Fruit fly (Drosophila melanogaster) whole organism, prepupa: ENCODE data around the gene CG31473.

Experiments
- Blimp-1 ChIP-seq: fragments of 200-800 bp; sonication (Bioruptor generic); optimal IDR thresholded peaks from 3 replicates; lab custom pipeline; 2017; ENCODE audit warnings: missing biosample characterization, missing genetic modification characterization, mild to moderate bottlenecking, moderate library complexity, missing genetic modification reagents
- CG10669 ChIP-seq: fragments of 200-800 bp; sonication (Bioruptor generic); optimal IDR thresholded peaks from 3 replicates; lab custom pipeline; 2018; ENCODE audit warnings: missing biosample characterization, mild to moderate bottlenecking, missing genetic modification characterization, moderate library complexity
- CG11294 ChIP-seq: fragments of 200-800 bp; sonication (Bioruptor generic); IDR thresholded peaks from 2 replicates; pipeline ENCODE4 v1.3.6; 2022; ENCODE audit warnings: missing biosample characterization, missing genetic modification characterization
- CG11762 ChIP-seq: fragments of 200-800 bp; sonication (Bioruptor generic); optimal IDR thresholded peaks from 3 replicates; lab custom pipeline; 2016; ENCODE audit warnings: missing biosample characterization, missing genetic modification characterization; ENCODE audit not compliant: insufficient read depth
- CG15336 ChIP-seq: fragments of 200-800 bp; sonication (Bioruptor generic); IDR thresholded peaks from 2 replicates; pipeline ENCODE4 v1.3.6; 2022; ENCODE audit warnings: missing biosample characterization, missing genetic modification characterization
- CG31627 ChIP-seq: fragments of 200-800 bp; sonication (Bioruptor generic); optimal IDR thresholded peaks from 3 replicates; lab custom pipeline; 2016; ENCODE audit warnings: missing biosample characterization, missing genetic modification characterization
- CG6163 ChIP-seq: fragments of 200-800 bp; sonication (Bioruptor generic); IDR thresholded peaks from 3 replicates; pipeline ENCODE4 v1.3.6; 2022; ENCODE audit warnings: missing biosample characterization, missing genetic modification characterization
- CG6792 ChIP-seq: fragments of 200-800 bp; sonication (Bioruptor generic); optimal IDR thresholded peaks from 3 replicates; lab custom pipeline; 2016; ENCODE audit warnings: missing biosample characterization, missing genetic modification characterization
- CG6808 ChIP-seq: fragments of 200-800 bp; sonication (Bioruptor generic); optimal IDR thresholded peaks from 3 replicates; lab custom pipeline; 2017; ENCODE audit warnings: missing biosample characterization, missing genetic modification characterization, mild to moderate bottlenecking, moderate library complexity, missing genetic modification reagents
- CG6854 ChIP-seq: fragments of 200-800 bp; sonication (Bioruptor generic); optimal IDR thresholded peaks from 2 replicates; lab custom pipeline; 2017; ENCODE audit warnings: missing biosample characterization, mild to moderate bottlenecking, missing genetic modification characterization
- CG7368 ChIP-seq: fragments of 200-800 bp; sonication (Bioruptor generic); optimal IDR thresholded peaks from 3 replicates; lab custom pipeline; 2016; ENCODE audit warnings: missing biosample characterization, missing genetic modification characterization
- CG9139 ChIP-seq: fragments of 200-800 bp; sonication (Bioruptor generic); optimal IDR thresholded peaks from 3 replicates; lab custom pipeline; 2017; ENCODE audit warnings: missing biosample characterization, mild to moderate bottlenecking, missing genetic modification characterization
- Eip75B ChIP-seq: fragments of 200-800 bp; sonication (Bioruptor generic); optimal IDR thresholded peaks from 3 replicates; lab custom pipeline; 2016; ENCODE audit warnings: missing biosample characterization, missing genetic modification characterization
- Gug ChIP-seq: fragments of 200-800 bp; sonication (Bioruptor generic); IDR thresholded peaks from 2 replicates; pipeline ENCODE4 v1.3.6; 2022; ENCODE audit warnings: missing biosample characterization, missing genetic modification characterization
- Hr4 ChIP-seq: fragments of 200-800 bp; sonication (Bioruptor generic); optimal IDR thresholded peaks from 3 replicates; lab custom pipeline; 2016; ENCODE audit warnings: missing biosample characterization, missing genetic modification characterization
- OdsH ChIP-seq: fragments of 200-800 bp; sonication (Bioruptor generic); optimal IDR thresholded peaks from 3 replicates; lab custom pipeline; 2016; ENCODE audit warnings: missing biosample characterization, missing genetic modification characterization
- acj6 ChIP-seq: fragments of 200-800 bp; sonication (Bioruptor generic); optimal IDR thresholded peaks from 3 replicates; lab custom pipeline; 2016; ENCODE audit warnings: missing biosample characterization, missing genetic modification characterization
- dsx ChIP-seq: fragments of 200-800 bp; optimal IDR thresholded peaks from 3 replicates; lab custom pipeline; 2019; ENCODE audit warnings: missing biosample characterization, mild to moderate bottlenecking, missing genetic modification characterization, moderate library complexity; ENCODE audit not compliant: poor library complexity, severe bottlenecking
- eg ChIP-seq: fragments of 200-800 bp; sonication (Bioruptor generic); IDR thresholded peaks from 3 replicates; pipeline ENCODE4 v1.3.6; 2022; ENCODE audit warnings: missing biosample characterization, missing genetic modification characterization
- esn ChIP-seq: fragments of 200-800 bp; sonication (Bioruptor generic); optimal IDR thresholded peaks from 2 replicates; lab custom pipeline; 2016; ENCODE audit warnings: missing biosample characterization, mild to moderate bottlenecking, missing genetic modification characterization, moderate library complexity
- fd85E ChIP-seq: fragments of 200-800 bp; sonication (Bioruptor generic); optimal IDR thresholded peaks from 3 replicates; lab custom pipeline; 2016; ENCODE audit warnings: missing biosample characterization, missing genetic modification characterization
- fkh ChIP-seq: fragments of 200-800 bp; sonication (Bioruptor generic); optimal IDR thresholded peaks from 3 replicates; lab custom pipeline; 2017; ENCODE audit warnings: missing biosample characterization, mild to moderate bottlenecking, missing genetic modification characterization, moderate library complexity
- lz ChIP-seq: fragments of 200-800 bp; sonication (Bioruptor generic); optimal IDR thresholded peaks from 3 replicates; lab custom pipeline; 2016; ENCODE audit warnings: missing biosample characterization, missing genetic modification characterization
- net ChIP-seq: fragments of 200-800 bp; sonication (Bioruptor generic); optimal IDR thresholded peaks from 3 replicates; lab custom pipeline; 2016; ENCODE audit warnings: missing biosample characterization, missing genetic modification characterization
- pdm3 ChIP-seq: fragments of 200-800 bp; sonication (Bioruptor generic); optimal IDR thresholded peaks from 3 replicates; lab custom pipeline; 2016; ENCODE audit warnings: missing biosample characterization, missing genetic modification characterization
- ss ChIP-seq, 2 experiments: fragments of 200-800 bp; sonication (Bioruptor generic); optimal IDR thresholded peaks; 2 replicates in 1 of 2; 3 replicates in 1 of 2; lab custom pipeline; 2017 to 2018; ENCODE audit warnings: mild to moderate bottlenecking in 2 of 2, missing biosample characterization in 2 of 2, missing genetic modification characterization in 2 of 2, moderate library complexity in 1 of 2
- svp ChIP-seq: fragments of 200-800 bp; sonication (Bioruptor generic); peaks from one replicate; lab custom pipeline; 2016; ENCODE audit warnings: missing biosample characterization, missing genetic modification characterization
- topi ChIP-seq: fragments of 200-800 bp; sonication (Bioruptor generic); optimal IDR thresholded peaks from 3 replicates; lab custom pipeline; 2016; ENCODE audit warnings: missing biosample characterization, missing genetic modification characterization
- vri ChIP-seq: fragments of 200-800 bp; sonication (Bioruptor generic); optimal IDR thresholded peaks from 3 replicates; lab custom pipeline; 2016; ENCODE audit warnings: missing biosample characterization, mild to moderate bottlenecking, missing genetic modification characterization

The CG31473 gene

dm6 chr3R:7811514-7811913, at the start of gene CG31473:
Gene CG31473 (plus strand): TSS chr3R:7811814.
- TF ChIP-seq fd85E (GFP tag; lab: Kevin White, UChicago) (no peak), CG6163 (GFP tag; lab: Robert Waterston, UW) (no peak), svp (GFP tag; lab: Kevin White, UChicago) (no peak), lz (GFP tag; lab: Kevin White, UChicago) (no peak), CG11762 (GFP tag; lab: Kevin White, UChicago) (no peak), fkh (no peak), Hr4 (GFP tag; lab: Kevin White, UChicago) (no peak), ss (GFP tag; optimal IDR thresholded peaks at IDR 0.05; lab: Kevin White, UChicago) (no peak)

dm6 chr3R:7771656-7772055, 40.0 kb upstream of the CG31473 start, which contains the start of gene CG11286:
Gene CG11286 (minus strand): TSS chr3R:7771756.
- TF ChIP-seq Gug (GFP tag; lab: Robert Waterston, UW) (no peak), CG7368 (GFP tag; lab: Kevin White, UChicago) (no peak), OdsH (GFP tag; lab: Kevin White, UChicago) (no peak), Blimp-1 (GFP tag; lab: Kevin White, UChicago) (no peak), dsx (GFP tag; lab: Kevin White, UChicago) (no peak), Eip75B (GFP tag; lab: Kevin White, UChicago) (no peak), esn (GFP tag; lab: Kevin White, UChicago) (no peak)

DNA sequence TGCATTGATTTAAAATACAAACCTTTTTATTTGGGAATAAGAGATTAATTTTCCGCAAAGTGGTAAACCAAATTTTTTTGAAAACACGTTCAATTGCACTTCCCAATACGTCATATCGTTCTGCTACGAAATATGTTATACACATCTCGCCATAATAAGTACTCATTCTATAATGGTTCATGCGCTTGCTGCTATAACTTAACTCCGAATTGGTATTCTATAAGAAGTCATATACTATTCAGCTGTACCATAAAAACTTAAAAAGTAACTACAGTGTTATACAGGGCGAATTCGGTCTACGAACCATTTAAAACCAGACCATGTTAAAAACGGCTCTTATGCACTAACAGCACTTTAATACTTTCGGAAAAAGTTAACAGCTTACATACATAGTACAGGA, 32.0 kb upstream of the CG31473 start:
- peak; percentile 50 for TF ChIP-seq CG10669 (GFP tag; lab: Kevin White, UChicago)
- TF ChIP-seq net (GFP tag; lab: Kevin White, UChicago): no peak
- no peak for TF ChIP-seq CG6792 (GFP tag; lab: Kevin White, UChicago)
- TF ChIP-seq CG15336: no peak
- no peak for TF ChIP-seq topi (GFP tag; lab: Kevin White, UChicago)
- TF ChIP-seq CG9139 (GFP tag; lab: Kevin White, UChicago): no peak
- TF ChIP-seq OdsH (GFP tag; lab: Kevin White, UChicago): peak; percentile 39
- no peak for TF ChIP-seq eg
- TF ChIP-seq acj6 (GFP tag; lab: Kevin White, UChicago): no peak
- TF ChIP-seq CG11294 (GFP tag; lab: Robert Waterston, UW): no peak; the same call in 1 of the 2 replicates
- TF ChIP-seq CG6808 (GFP tag; lab: Kevin White, UChicago): peak; percentile 4
- TF ChIP-seq pdm3 (GFP tag; lab: Kevin White, UChicago): peak; percentile 26
- TF ChIP-seq, all 60 proteins: peak for 4

- peak; percentile 76 for TF ChIP-seq vri (GFP tag; lab: Kevin White, UChicago)
- no peak for TF ChIP-seq CG6854 (GFP tag; lab: Kevin White, UChicago)
- no peak for TF ChIP-seq acj6 (GFP tag; lab: Kevin White, UChicago)
- TF ChIP-seq svp (GFP tag; lab: Kevin White, UChicago): peak; percentile 51
- no peak for TF ChIP-seq CG6792 (GFP tag; lab: Kevin White, UChicago)
- no peak for TF ChIP-seq lz (GFP tag; lab: Kevin White, UChicago)
Observed at dm6 chr3R:7782933-7783686, 28.5 kb upstream of the CG31473 start, which contains the start of gene CG18747. Gene CG18747 (minus strand): TSS chr3R:7783446.

dm6 chr3R:7785784-7786183, 25.8 kb upstream of the CG31473 start, which contains the start of gene CG18745:
Gene CG18745 (minus strand): TSS chr3R:7786119.
- peak; percentile 57 for TF ChIP-seq vri (GFP tag; lab: Kevin White, UChicago)
- TF ChIP-seq fkh: peak; percentile 14
- TF ChIP-seq CG31627 (GFP tag; lab: Kevin White, UChicago): no peak
